Fruit fly (Drosophila melanogaster) whole organism, embryonic: ENCODE measurements around the gene CG33640.
A peak's percentile ranks its signal among the peaks of the same experiment; 100 is the strongest.

Source experiments
- Atf3 ChIP-seq: fragments of 200-800 bp; sonication (Bioruptor generic); optimal IDR thresholded peaks from 3 replicates; lab custom pipeline; 2016; ENCODE audit warnings: missing biosample characterization, missing genetic modification characterization
- Bdp1 ChIP-seq: fragments of 200-800 bp; sonication (Bioruptor generic); optimal IDR thresholded peaks from 3 replicates; lab custom pipeline; 2016; ENCODE audit warnings: missing biosample characterization, missing genetic modification characterization
- C15 ChIP-seq: fragments of 200-800 bp; sonication (Bioruptor generic); IDR thresholded peaks from 3 replicates; pipeline ENCODE4 v1.3.6; 2022; ENCODE audit warnings: missing biosample characterization, missing genetic modification characterization
- CG10543 ChIP-seq: fragments of 200-800 bp; sonication (Bioruptor generic); optimal IDR thresholded peaks from 3 replicates; lab custom pipeline; 2017; ENCODE audit warnings: missing biosample characterization, mild to moderate bottlenecking, missing genetic modification characterization, moderate library complexity
- CG1233 ChIP-seq: fragments of 200-800 bp; sonication (Bioruptor generic); optimal IDR thresholded peaks from 4 replicates; lab custom pipeline; 2018; ENCODE audit warnings: missing biosample characterization, mild to moderate bottlenecking, missing genetic modification characterization
- CG13424 ChIP-seq: fragments of 200-800 bp; sonication (Bioruptor generic); optimal IDR thresholded peaks from 2 replicates; lab custom pipeline; 2019; ENCODE audit warnings: missing biosample characterization, mild to moderate bottlenecking, missing genetic modification characterization, moderate library complexity
- CG16813 ChIP-seq: fragments of 200-800 bp; sonication (Bioruptor generic); IDR thresholded peaks from 3 replicates; pipeline ENCODE4 v1.3.6; 2022; ENCODE audit warnings: missing biosample characterization, missing genetic modification characterization; ENCODE audit not compliant: partially characterized antibody
- CG2678 ChIP-seq: fragments of 200-800 bp; sonication (Bioruptor generic); optimal IDR thresholded peaks from 3 replicates; lab custom pipeline; 2019; ENCODE audit warnings: missing biosample characterization, mild to moderate bottlenecking, missing genetic modification characterization, moderate library complexity
- CG2875 ChIP-seq: fragments of 200-800 bp; sonication (Bioruptor generic); optimal IDR thresholded peaks from 2 replicates; lab custom pipeline; 2017; ENCODE audit warnings: missing biosample characterization, mild to moderate bottlenecking, missing genetic modification characterization, missing genetic modification reagents
- CG30403 ChIP-seq: fragments of 200-800 bp; sonication (Bioruptor generic); optimal IDR thresholded peaks from 3 replicates; lab custom pipeline; 2016; ENCODE audit warnings: missing biosample characterization, missing genetic modification characterization
- CG32772 ChIP-seq: fragments of 200-800 bp; sonication (Bioruptor generic); IDR thresholded peaks from 2 replicates; pipeline ENCODE4 v1.3.6; 2022; ENCODE audit warnings: missing biosample characterization, missing genetic modification characterization
- CG4404 ChIP-seq: fragments of 200-800 bp; sonication (Bioruptor generic); IDR thresholded peaks from 2 replicates; pipeline ENCODE4 v1.3.6; 2022; ENCODE audit warnings: missing biosample characterization, missing genetic modification characterization
- CG4820 ChIP-seq: fragments of 200-800 bp; sonication (Bioruptor generic); optimal IDR thresholded peaks from 3 replicates; lab custom pipeline; 2016; ENCODE audit warnings: missing biosample characterization, missing genetic modification characterization
- CG4854 ChIP-seq: fragments of 200-800 bp; sonication (Bioruptor generic); optimal IDR thresholded peaks from 2 replicates; lab custom pipeline; 2016; ENCODE audit warnings: missing biosample characterization, missing genetic modification characterization, inconsistent platforms
- CG6689 ChIP-seq: fragments of 200-800 bp; sonication (Bioruptor generic); IDR thresholded peaks from 2 replicates; pipeline ENCODE4 v1.3.6; 2022; ENCODE audit warnings: missing biosample characterization, missing genetic modification characterization
- CG6813 ChIP-seq: fragments of 200-800 bp; sonication (Bioruptor generic); optimal IDR thresholded peaks from 2 replicates; lab custom pipeline; 2017; ENCODE audit warnings: missing biosample characterization, missing genetic modification characterization, mild to moderate bottlenecking, moderate library complexity, missing genetic modification reagents
- CG7357 ChIP-seq: fragments of 200-800 bp; sonication (Bioruptor generic); IDR thresholded peaks from 3 replicates; pipeline ENCODE4 v1.3.6; 2022; ENCODE audit warnings: missing biosample characterization, missing genetic modification characterization
- CG8388 ChIP-seq: fragments of 200-800 bp; sonication (Bioruptor generic); optimal IDR thresholded peaks from 2 replicates; lab custom pipeline; 2019; ENCODE audit warnings: missing biosample characterization, mild to moderate bottlenecking, missing genetic modification characterization, moderate library complexity
- CG8765 ChIP-seq: fragments of 200-800 bp; sonication (Bioruptor generic); IDR thresholded peaks from 2 replicates; pipeline ENCODE4 v1.3.6; 2022; ENCODE audit warnings: missing biosample characterization, missing genetic modification characterization
- Deaf1 ChIP-seq: fragments of 200-800 bp; optimal IDR thresholded peaks from 3 replicates; lab custom pipeline; 2019; ENCODE audit warnings: missing biosample characterization, mild to moderate bottlenecking, missing genetic modification characterization, moderate library complexity
- E2f1 ChIP-seq: fragments of 200-800 bp; sonication (Bioruptor generic); IDR thresholded peaks from 2 replicates; pipeline ENCODE4 v1.3.6; 2022; ENCODE audit warnings: missing biosample characterization, missing genetic modification characterization
- Hsf ChIP-seq: fragments of 200-800 bp; sonication (Bioruptor generic); optimal IDR thresholded peaks from 3 replicates; lab custom pipeline; 2016; ENCODE audit warnings: missing biosample characterization, missing genetic modification characterization
- Jarid2 ChIP-seq: fragments of 200-800 bp; sonication (Bioruptor generic); optimal IDR thresholded peaks from 3 replicates; lab custom pipeline; 2017; ENCODE audit warnings: mild to moderate bottlenecking, missing biosample characterization, missing genetic modification reagents, missing genetic modification characterization
- Lhr ChIP-seq: fragments of 200-800 bp; sonication (Bioruptor generic); optimal IDR thresholded peaks from 3 replicates; lab custom pipeline; 2017; ENCODE audit warnings: mild to moderate bottlenecking, missing biosample characterization, missing genetic modification reagents, missing genetic modification characterization
- MESR4 ChIP-seq: fragments of 200-800 bp; sonication (Bioruptor generic); optimal IDR thresholded peaks from 2 replicates; lab custom pipeline; 2018; ENCODE audit warnings: missing biosample characterization, mild to moderate bottlenecking, missing genetic modification characterization, moderate library complexity
- Mad ChIP-seq: fragments of 200-800 bp; sonication (Bioruptor generic); optimal IDR thresholded peaks from 2 replicates; lab custom pipeline; 2016; ENCODE audit warnings: missing biosample characterization, missing genetic modification characterization
- NK7.1 ChIP-seq: fragments of 200-800 bp; sonication (Bioruptor generic); optimal IDR thresholded peaks from 3 replicates; lab custom pipeline; 2016; ENCODE audit warnings: missing biosample characterization, missing genetic modification characterization
- Neu2 ChIP-seq: fragments of 200-800 bp; sonication (Bioruptor generic); optimal IDR thresholded peaks from 3 replicates; lab custom pipeline; 2016; ENCODE audit warnings: missing biosample characterization, missing genetic modification characterization, borderline replicate concordance
- Optix ChIP-seq: fragments of 200-800 bp; sonication (Bioruptor generic); IDR thresholded peaks from 3 replicates; pipeline ENCODE4 v1.3.6; 2022; ENCODE audit warnings: missing biosample characterization, missing genetic modification characterization
- Sry-β ChIP-seq: fragments of 200-800 bp; sonication (Bioruptor generic); optimal IDR thresholded peaks from 2 replicates; lab custom pipeline; 2018; ENCODE audit warnings: missing biosample characterization, mild to moderate bottlenecking, missing genetic modification characterization, moderate library complexity
- Xrp1 ChIP-seq: fragments of 200-800 bp; sonication (Bioruptor generic); IDR thresholded peaks from 2 replicates; pipeline ENCODE4 v1.3.6; 2022; ENCODE audit warnings: missing biosample characterization, missing genetic modification characterization
- abd-A ChIP-seq: fragments of 200-800 bp; sonication (Bioruptor generic); optimal IDR thresholded peaks from 3 replicates; lab custom pipeline; 2019; ENCODE audit warnings: missing biosample characterization, mild to moderate bottlenecking, missing genetic modification characterization, moderate library complexity
- ara ChIP-seq: fragments of 200-800 bp; sonication (Bioruptor generic); IDR thresholded peaks from 2 replicates; pipeline ENCODE4 v1.3.6; 2022; ENCODE audit warnings: missing biosample characterization, missing genetic modification characterization
- ase ChIP-seq: fragments of 200-800 bp; sonication (Bioruptor generic); IDR thresholded peaks from 3 replicates; pipeline ENCODE4 v1.3.6; 2022; ENCODE audit warnings: missing biosample characterization, missing genetic modification characterization
- caup ChIP-seq: fragments of 200-800 bp; sonication (Bioruptor generic); optimal IDR thresholded peaks from 3 replicates; lab custom pipeline; 2017; ENCODE audit warnings: missing biosample characterization, mild to moderate bottlenecking, missing genetic modification characterization, moderate library complexity; ENCODE audit not compliant: severe bottlenecking
- dan ChIP-seq: fragments of 200-800 bp; sonication (Bioruptor generic); IDR thresholded peaks from 2 replicates; pipeline ENCODE4 v1.3.6; 2022; ENCODE audit warnings: missing biosample characterization, missing genetic modification characterization
- grau ChIP-seq: fragments of 200-800 bp; optimal IDR thresholded peaks from 3 replicates; lab custom pipeline; 2019; ENCODE audit warnings: missing biosample characterization, mild to moderate bottlenecking, missing genetic modification characterization, moderate library complexity
- ind ChIP-seq: fragments of 200-800 bp; sonication (Bioruptor generic); optimal IDR thresholded peaks from 3 replicates; lab custom pipeline; 2016; ENCODE audit warnings: missing biosample characterization, missing genetic modification characterization
- kni ChIP-seq: fragments of 200-800 bp; sonication (Bioruptor generic); optimal IDR thresholded peaks from 3 replicates; lab custom pipeline; 2017; ENCODE audit warnings: mild to moderate bottlenecking, missing biosample characterization, missing genetic modification reagents, missing genetic modification characterization
- lab ChIP-seq: fragments of 200-800 bp; sonication (Bioruptor generic); optimal IDR thresholded peaks from 3 replicates; lab custom pipeline; 2017; ENCODE audit warnings: missing biosample characterization, missing genetic modification characterization, mild to moderate bottlenecking, moderate library complexity, missing genetic modification reagents
- nau ChIP-seq: fragments of 200-800 bp; sonication (Bioruptor generic); optimal IDR thresholded peaks from 3 replicates; lab custom pipeline; 2017; ENCODE audit warnings: missing biosample characterization, mild to moderate bottlenecking, missing genetic modification characterization, missing genetic modification reagents
- nerfin-2 ChIP-seq: fragments of 200-800 bp; sonication (Bioruptor generic); IDR thresholded peaks from 2 replicates; pipeline ENCODE4 v1.3.6; 2022; ENCODE audit warnings: missing biosample characterization, missing genetic modification characterization; ENCODE audit not compliant: partially characterized antibody
- onecut ChIP-seq: fragments of 200-800 bp; sonication (Bioruptor generic); IDR thresholded peaks from 2 replicates; pipeline ENCODE4 v1.3.6; 2022; ENCODE audit warnings: missing biosample characterization, missing genetic modification characterization
- pb ChIP-seq: fragments of 200-800 bp; sonication (Bioruptor generic); optimal IDR thresholded peaks from 3 replicates; lab custom pipeline; 2016; ENCODE audit warnings: missing biosample characterization, missing genetic modification characterization
- sima ChIP-seq: fragments of 200-800 bp; sonication (Bioruptor generic); optimal IDR thresholded peaks from 2 replicates; lab custom pipeline; 2016; ENCODE audit warnings: missing biosample characterization, missing genetic modification characterization
- stc ChIP-seq: fragments of 200-800 bp; sonication (Bioruptor generic); IDR thresholded peaks from 2 replicates; pipeline ENCODE4 v1.3.6; 2022; ENCODE audit warnings: missing biosample characterization, missing genetic modification characterization
- trem ChIP-seq: fragments of 200-800 bp; optimal IDR thresholded peaks from 3 replicates; lab custom pipeline; 2019; ENCODE audit warnings: missing biosample characterization, mild to moderate bottlenecking, missing genetic modification characterization, moderate library complexity
- vfl ChIP-seq: fragments of 200-800 bp; sonication (Bioruptor generic); optimal IDR thresholded peaks from 2 replicates; lab custom pipeline; 2016; ENCODE audit warnings: missing biosample characterization, missing genetic modification characterization
- wek ChIP-seq: fragments of 200-800 bp; sonication (Bioruptor generic); optimal IDR thresholded peaks from 3 replicates; lab custom pipeline; 2018; ENCODE audit warnings: missing biosample characterization, mild to moderate bottlenecking, missing genetic modification characterization, moderate library complexity

CG33640 gene

DNA sequence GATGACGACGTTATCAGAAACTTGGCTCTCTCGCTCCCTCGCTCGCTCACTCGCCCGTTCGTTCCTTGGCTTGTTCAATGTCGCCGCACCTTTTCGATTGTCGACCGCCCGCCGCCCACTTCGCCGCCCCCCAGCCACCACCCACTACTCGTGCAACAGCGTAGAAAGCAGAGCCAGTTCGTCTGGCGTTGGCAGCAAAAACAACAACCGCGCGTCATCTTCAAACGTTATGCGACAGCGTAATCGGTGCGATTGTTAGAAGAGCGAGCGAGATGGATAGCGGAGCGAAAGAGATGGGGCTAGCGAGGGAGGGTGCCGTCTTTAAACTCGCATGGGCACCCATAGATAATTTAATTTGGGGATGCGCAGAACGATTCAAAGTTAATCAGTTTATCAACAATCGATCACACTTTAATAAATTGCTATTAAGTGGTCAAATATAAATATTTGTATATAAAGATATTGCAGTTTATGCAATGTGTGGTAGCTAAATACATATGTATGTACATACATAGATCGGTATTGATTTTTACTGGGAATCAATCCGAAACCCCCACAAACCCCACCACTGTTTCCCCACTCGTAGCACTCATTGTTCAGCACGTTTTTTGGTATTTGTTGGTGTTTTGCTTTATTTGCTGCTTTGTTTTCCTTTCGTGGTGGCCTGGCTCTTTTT lies 13.2 kb upstream of the CG33640 start (continued):
- TF ChIP-seq Optix (GFP tag; lab: Robert Waterston, UW), result no peak
- TF ChIP-seq CG2875 (GFP tag; lab: Kevin White, UChicago), result peak; percentile 34
- peak; percentile 37 for TF ChIP-seq onecut (GFP tag; lab: Robert Waterston, UW)
- TF ChIP-seq ase (GFP tag; lab: Robert Waterston, UW), result peak; percentile 22; the same call in 2 of the 3 replicates
- TF ChIP-seq CG8765 (GFP tag; lab: Robert Waterston, UW), result peak; percentile 38; the same call in 1 of the 2 replicates
- no peak for TF ChIP-seq MESR4 (GFP tag; lab: Kevin White, UChicago)
- peak; percentile 43 for TF ChIP-seq caup
- TF ChIP-seq vfl, result peak; percentile 19
- TF ChIP-seq CG10543 (GFP tag; lab: Kevin White, UChicago), result peak; percentile 58
- peak; percentile 26; the same call in 1 of the 2 replicates for TF ChIP-seq CG32772 (GFP tag; lab: Robert Waterston, UW)
- 0 out of 2 replicates have a peak, but pooled peaks have one; percentile 50 for TF ChIP-seq ara (GFP tag; lab: Robert Waterston, UW)
- peak; percentile 61 for TF ChIP-seq lab (GFP tag; lab: Kevin White, UChicago)
- no peak for TF ChIP-seq nau (GFP tag; lab: Kevin White, UChicago)
- peak; percentile 71 for TF ChIP-seq CG13424 (tag; lab: Kevin White, UChicago)
- peak; percentile 55 for TF ChIP-seq CG4404 (GFP tag; lab: Robert Waterston, UW)
- TF ChIP-seq Atf3, result no peak
- TF ChIP-seq ind (GFP tag; lab: Kevin White, UChicago), result peak; percentile 56
- TF ChIP-seq stc (GFP tag; lab: Robert Waterston, UW), result peak; percentile 66
- TF ChIP-seq kni (GFP tag; lab: Kevin White, UChicago), result peak; percentile 15
- TF ChIP-seq Mad (GFP tag; lab: Kevin White, UChicago), result no peak
- no peak for TF ChIP-seq Jarid2 (GFP tag; lab: Kevin White, UChicago)
- TF ChIP-seq sima (GFP tag; lab: Kevin White, UChicago), result no peak
- TF ChIP-seq CG4854, result no peak
- TF ChIP-seq CG30403, result peak; percentile 73
- TF ChIP-seq Sry-β (GFP tag; lab: Kevin White, UChicago), result no peak
- peak; percentile 74 for TF ChIP-seq grau
- peak; percentile 24 for TF ChIP-seq wek (GFP tag; lab: Kevin White, UChicago)
- TF ChIP-seq Hsf (GFP tag; lab: Kevin White, UChicago), result peak; percentile 1
- no peak for TF ChIP-seq Bdp1 (GFP tag; lab: Kevin White, UChicago)
- TF ChIP-seq Deaf1 (tag; lab: Kevin White, UChicago), result peak; percentile 73
- no peak for TF ChIP-seq pb (GFP tag; lab: Kevin White, UChicago)
- no peak for TF ChIP-seq nerfin-2 (GFP tag; lab: Robert Waterston, UW)
- TF ChIP-seq E2f1 (GFP tag; lab: Robert Waterston, UW), result peak; percentile 47
- TF ChIP-seq dan (GFP tag; lab: Robert Waterston, UW), result no peak
- TF ChIP-seq Xrp1 (GFP tag; lab: Robert Waterston, UW), result peak; percentile 52; the same call in 1 of the 2 replicates
- peak; percentile 70 for TF ChIP-seq CG2678 (tag; lab: Kevin White, UChicago)
- TF ChIP-seq CG1233, result peak; percentile 18
- peak; percentile 4 for TF ChIP-seq CG6813 (GFP tag; lab: Kevin White, UChicago)
- TF ChIP-seq CG7357, result peak; percentile 50; the same call in 1 of the 3 replicates
- no peak for TF ChIP-seq CG4820 (GFP tag; lab: Kevin White, UChicago)
- TF ChIP-seq abd-A (tag; lab: Kevin White, UChicago), result peak; percentile 63
- TF ChIP-seq CG8388 (GFP tag; lab: Kevin White, UChicago), result peak; percentile 33
- TF ChIP-seq Neu2 (GFP tag; lab: Kevin White, UChicago), result no peak
- TF ChIP-seq CG16813 (GFP tag; lab: Robert Waterston, UW), result no peak
- TF ChIP-seq C15 (GFP tag; lab: Robert Waterston, UW), result 0 out of 3 replicates have a peak, but pooled peaks have one; percentile 28
- TF ChIP-seq Lhr (GFP tag; lab: Kevin White, UChicago), result peak; percentile 5
- TF ChIP-seq trem (tag; lab: Kevin White, UChicago), result no peak
- no peak; the same call in 1 of the 2 replicates for TF ChIP-seq CG6689 (GFP tag; lab: Robert Waterston, UW)
- no peak for TF ChIP-seq NK7.1
